In genomic region chr3L:14332533-14332932, dm6 we compare ENCODE assay signal across 3 fruit fly cellular contexts.
TF ChIP-seq lines count a peak whose summit lies in the region.

No protein-coding gene starts in this region.

- TF ChIP-seq CTCF in whole organism, embryonic (GFP tag; optimal IDR thresholded peaks at IDR 0.05; lab: Kevin White, UChicago), result no peak

TF ChIP-seq in whole organism, embryonic, 481 proteins besides CTCF, POLR2A, EP300 and RAD21 (continues in another document):
- TF ChIP-seq CG9817 (tag; optimal IDR thresholded peaks at IDR 0.05; lab: Kevin White, UChicago), result no peak
- no peak for TF ChIP-seq Ada2b (GFP tag; IDR thresholded peaks at IDR 0.05; lab: Robert Waterston, UW)
- TF ChIP-seq CG2678 (tag; optimal IDR thresholded peaks at IDR 0.05; lab: Kevin White, UChicago), result peak; percentile 4
- no peak for TF ChIP-seq Xbp1 (GFP tag; optimal IDR thresholded peaks at IDR 0.05; lab: Kevin White, UChicago)
- no peak for TF ChIP-seq CG31388 (GFP tag; optimal IDR thresholded peaks at IDR 0.05; lab: Kevin White, UChicago)
- no peak for TF ChIP-seq CG17186 (GFP tag; optimal IDR thresholded peaks at IDR 0.05; lab: Kevin White, UChicago)
- no peak for TF ChIP-seq hth (optimal IDR thresholded peaks at IDR 0.05; lab: Kevin White, UChicago)
- TF ChIP-seq schlank (tag; optimal IDR thresholded peaks at IDR 0.05; lab: Kevin White, UChicago), result no peak
- TF ChIP-seq nmo (GFP tag; optimal IDR thresholded peaks at IDR 0.05; lab: Kevin White, UChicago), result no peak
- no peak for TF ChIP-seq CG8359 (GFP tag; optimal IDR thresholded peaks at IDR 0.05; lab: Kevin White, UChicago; ENCODE audit: borderline replicate concordance)
- no peak for TF ChIP-seq CG17568 (GFP tag; optimal IDR thresholded peaks at IDR 0.05; lab: Kevin White, UChicago)
- peak; percentile 13 for TF ChIP-seq BEAF-32 (GFP tag; optimal IDR thresholded peaks at IDR 0.05; lab: Kevin White, UChicago)
- TF ChIP-seq CG6813 (GFP tag; optimal IDR thresholded peaks at IDR 0.05; lab: Kevin White, UChicago), result no peak
- TF ChIP-seq Elba2 (GFP tag; optimal IDR thresholded peaks at IDR 0.05; lab: Kevin White, UChicago), result no peak
- no peak for TF ChIP-seq CG4820 (GFP tag; optimal IDR thresholded peaks at IDR 0.05; lab: Kevin White, UChicago)
- TF ChIP-seq CG10366 (GFP tag; IDR thresholded peaks at IDR 0.05; lab: Robert Waterston, UW), result no peak
- TF ChIP-seq jing (GFP tag; optimal IDR thresholded peaks at IDR 0.05; lab: Kevin White, UChicago), result no peak
- TF ChIP-seq row (GFP tag; IDR thresholded peaks at IDR 0.05; lab: Robert Waterston, UW), result peak; percentile 15; the same call in 1 of the 3 replicates
- no peak for TF ChIP-seq Ptx1 (GFP tag; IDR thresholded peaks at IDR 0.05; lab: Robert Waterston, UW)
- TF ChIP-seq cato (GFP tag; optimal IDR thresholded peaks at IDR 0.05; lab: Kevin White, UChicago; ENCODE audit: borderline replicate concordance), result no peak
- TF ChIP-seq Spps (tag; optimal IDR thresholded peaks at IDR 0.05; lab: Kevin White, UChicago), result no peak
- 0 out of 3 replicates have a peak, but pooled peaks have one; percentile 17 for TF ChIP-seq H15 (GFP tag; IDR thresholded peaks at IDR 0.05; lab: Robert Waterston, UW)
- TF ChIP-seq gem (tag; optimal IDR thresholded peaks at IDR 0.05; lab: Kevin White, UChicago), result peak; percentile 6
- TF ChIP-seq CG10979 (tag; optimal IDR thresholded peaks at IDR 0.05; lab: Kevin White, UChicago), result no peak
- peak; percentile 4 for TF ChIP-seq CG11504 (tag; optimal IDR thresholded peaks at IDR 0.05; lab: Kevin White, UChicago)
- TF ChIP-seq org-1 (GFP tag; optimal IDR thresholded peaks at IDR 0.05; lab: Kevin White, UChicago), result no peak
- no peak for TF ChIP-seq wek (GFP tag; optimal IDR thresholded peaks at IDR 0.05; lab: Kevin White, UChicago)
- no peak for TF ChIP-seq CG12391 (tag; optimal IDR thresholded peaks at IDR 0.05; lab: Kevin White, UChicago)
- TF ChIP-seq ro (GFP tag; IDR thresholded peaks at IDR 0.05; lab: Robert Waterston, UW), result no peak
- TF ChIP-seq CG14014 (GFP tag; IDR thresholded peaks at IDR 0.05; lab: Robert Waterston, UW), result no peak
- TF ChIP-seq Ets65A (GFP tag; lab: Kevin White, UChicago), result peak; percentile 54

TF ChIP-seq in whole organism, prepupa, 60 proteins besides CTCF, POLR2A, EP300 and RAD21:
- TF ChIP-seq Hr4 (GFP tag; optimal IDR thresholded peaks at IDR 0.05; lab: Kevin White, UChicago) (peak; percentile 2), CG32006 (GFP tag; optimal IDR thresholded peaks at IDR 0.05; lab: Kevin White, UChicago) (peak; percentile 7), Eip78C (GFP tag; lab: Kevin White, UChicago) (peak; percentile 58), CG31627 (GFP tag; optimal IDR thresholded peaks at IDR 0.05; lab: Kevin White, UChicago) (no peak), CG8119 (GFP tag; IDR thresholded peaks at IDR 0.05; lab: Robert Waterston, UW) (0 out of 3 replicates have a peak, but pooled peaks have one; percentile 23)

TF ChIP-seq in whole organism, pupa, 21 proteins besides CTCF, POLR2A, EP300 and RAD21:
- no peak for TF ChIP-seq fd96Ca (GFP tag; IDR thresholded peaks at IDR 0.05; lab: Robert Waterston, UW)
- TF ChIP-seq CG10348 (GFP tag; IDR thresholded peaks at IDR 0.05; lab: Robert Waterston, UW), result no peak
- TF ChIP-seq CG4496 (GFP tag; IDR thresholded peaks at IDR 0.05; lab: Robert Waterston, UW), result no peak
- no peak for TF ChIP-seq CG17806 (tag; optimal IDR thresholded peaks at IDR 0.05; lab: Kevin White, UChicago)
- peak; percentile 34 for TF ChIP-seq CG14655 (GFP tag; optimal IDR thresholded peaks at IDR 0.05; lab: Kevin White, UChicago)
TF ChIP-seq in whole organism, pupa: peak in this region for 1.
